Fruit fly (Drosophila melanogaster) whole organism, embryonic: ENCODE data around the gene nAChRbeta1.
A peak's percentile ranks its signal among the peaks of the same experiment; 100 is the strongest.

Source experiments
- CG10431 ChIP-seq: fragments of 200-800 bp; sonication (Bioruptor generic); optimal IDR thresholded peaks from 3 replicates; lab custom pipeline; 2018; ENCODE audit warnings: missing biosample characterization, mild to moderate bottlenecking, missing genetic modification characterization
- CG11504 ChIP-seq: fragments of 200-800 bp; sonication (Bioruptor generic); optimal IDR thresholded peaks from 3 replicates; lab custom pipeline; 2019; ENCODE audit warnings: missing biosample characterization, mild to moderate bottlenecking, missing genetic modification characterization, moderate library complexity
- CG11696 ChIP-seq: fragments of 200-800 bp; sonication (Bioruptor generic); IDR thresholded peaks from 2 replicates; pipeline ENCODE4 v1.3.6; 2022; ENCODE audit warnings: missing biosample characterization, missing genetic modification characterization
- CG13775 ChIP-seq: fragments of 200-800 bp; sonication (Bioruptor generic); optimal IDR thresholded peaks from 3 replicates; lab custom pipeline; 2017; ENCODE audit warnings: missing biosample characterization, mild to moderate bottlenecking, missing genetic modification characterization
- CG15696 ChIP-seq: fragments of 200-800 bp; sonication (Bioruptor generic); optimal IDR thresholded peaks from 2 replicates; lab custom pipeline; 2019; ENCODE audit warnings: missing biosample characterization, mild to moderate bottlenecking, missing genetic modification characterization, moderate library complexity
- CG16779 ChIP-seq: fragments of 200-800 bp; sonication (Bioruptor generic); IDR thresholded peaks from 2 replicates; pipeline ENCODE4 v1.3.6; 2022; ENCODE audit warnings: missing biosample characterization, missing genetic modification characterization
- CG17186 ChIP-seq: fragments of 200-800 bp; sonication (Bioruptor generic); optimal IDR thresholded peaks from 3 replicates; lab custom pipeline; 2017; ENCODE audit warnings: missing biosample characterization, missing genetic modification reagents, missing genetic modification characterization
- CG18764 ChIP-seq: fragments of 200-800 bp; sonication (Bioruptor generic); optimal IDR thresholded peaks from 3 replicates; lab custom pipeline; 2016; ENCODE audit warnings: missing biosample characterization, missing genetic modification characterization
- CG2712 ChIP-seq: fragments of 200-800 bp; optimal IDR thresholded peaks from 3 replicates; lab custom pipeline; 2019; ENCODE audit warnings: missing biosample characterization, mild to moderate bottlenecking, missing genetic modification characterization, moderate library complexity
- CG33213 ChIP-seq: fragments of 200-800 bp; sonication (Bioruptor generic); optimal IDR thresholded peaks from 3 replicates; lab custom pipeline; 2016; ENCODE audit warnings: missing biosample characterization, missing genetic modification characterization
- CG33557 ChIP-seq: fragments of 200-800 bp; sonication (Bioruptor generic); optimal IDR thresholded peaks from 2 replicates; lab custom pipeline; 2019; ENCODE audit warnings: missing biosample characterization, mild to moderate bottlenecking, missing genetic modification characterization, moderate library complexity
- CG3847 ChIP-seq: fragments of 200-800 bp; sonication (Bioruptor generic); IDR thresholded peaks from 2 replicates; pipeline ENCODE4 v1.3.6; 2022; ENCODE audit warnings: missing biosample characterization, missing genetic modification characterization
- CG4328 ChIP-seq: fragments of 200-800 bp; sonication (Bioruptor generic); optimal IDR thresholded peaks from 3 replicates; lab custom pipeline; 2017; ENCODE audit warnings: missing biosample characterization, missing genetic modification reagents, missing genetic modification characterization
- CG5953 ChIP-seq: fragments of 200-800 bp; sonication (Bioruptor generic); IDR thresholded peaks from 2 replicates; pipeline ENCODE4 v1.3.6; 2022; ENCODE audit warnings: missing biosample characterization, missing genetic modification characterization
- CkIIα-i1 ChIP-seq: fragments of 200-800 bp; sonication (Bioruptor generic); IDR thresholded peaks from 2 replicates; pipeline ENCODE4 v1.3.6; 2022; ENCODE audit warnings: missing biosample characterization, missing genetic modification characterization
- Deaf1 ChIP-seq: fragments of 200-800 bp; optimal IDR thresholded peaks from 3 replicates; lab custom pipeline; 2019; ENCODE audit warnings: missing biosample characterization, mild to moderate bottlenecking, missing genetic modification characterization, moderate library complexity
- Fer1 ChIP-seq: fragments of 200-800 bp; sonication (Bioruptor generic); optimal IDR thresholded peaks from 2 replicates; lab custom pipeline; 2017; ENCODE audit warnings: missing biosample characterization, mild to moderate bottlenecking, missing genetic modification characterization
- H2.0 ChIP-seq: fragments of 200-800 bp; sonication (Bioruptor generic); IDR thresholded peaks from 2 replicates; pipeline ENCODE4 v1.3.6; 2022; ENCODE audit warnings: missing biosample characterization, missing genetic modification characterization
- MESR4 ChIP-seq: fragments of 200-800 bp; sonication (Bioruptor generic); optimal IDR thresholded peaks from 2 replicates; lab custom pipeline; 2018; ENCODE audit warnings: missing biosample characterization, mild to moderate bottlenecking, missing genetic modification characterization, moderate library complexity
- NC2α ChIP-seq: fragments of 200-800 bp; sonication (Bioruptor generic); optimal IDR thresholded peaks from 2 replicates; lab custom pipeline; 2016; ENCODE audit warnings: missing biosample characterization, missing genetic modification characterization
- Nf-YC ChIP-seq: fragments of 200-800 bp; optimal IDR thresholded peaks from 3 replicates; lab custom pipeline; 2019; ENCODE audit warnings: missing biosample characterization, mild to moderate bottlenecking, missing genetic modification characterization, moderate library complexity
- Oaz ChIP-seq: fragments of 200-800 bp; sonication (Bioruptor generic); IDR thresholded peaks from 2 replicates; pipeline ENCODE4 v1.3.6; 2022; ENCODE audit warnings: missing biosample characterization, missing genetic modification characterization
- TFAM ChIP-seq: fragments of 200-800 bp; sonication (Bioruptor generic); optimal IDR thresholded peaks from 2 replicates; lab custom pipeline; 2017; ENCODE audit warnings: missing biosample characterization, missing genetic modification characterization, inconsistent platforms
- Taf1 ChIP-seq: fragments of 200-800 bp; sonication (Bioruptor generic); IDR thresholded peaks from 2 replicates; pipeline ENCODE4 v1.3.6; 2022; ENCODE audit warnings: missing biosample characterization, missing genetic modification characterization
- Tbp ChIP-seq: fragments of >200 bp; optimal IDR thresholded peaks from 2 replicates; lab custom pipeline; 2018; ENCODE audit warnings: missing biosample characterization, missing genetic modification characterization
- Trl ChIP-seq, 3 experiments: fragments of >200 bp in 2 of 3; fragments of 200-800 bp in 1 of 3; sonication (Bioruptor generic) in 1 of 3; optimal IDR thresholded peaks; 2 replicates in 1 of 3; 3 replicates in 2 of 3; lab custom pipeline; 2016 to 2017; ENCODE audit warnings: missing biosample characterization in 1 of 3, missing genetic modification characterization in 1 of 3
- aop ChIP-seq: fragments of 200-800 bp; sonication (Bioruptor generic); IDR thresholded peaks from 2 replicates; pipeline ENCODE4 v1.3.6; 2022; ENCODE audit warnings: missing biosample characterization, missing genetic modification characterization
- bbx ChIP-seq: fragments of 200-800 bp; sonication (Bioruptor generic); IDR thresholded peaks from 2 replicates; pipeline ENCODE4 v1.3.6; 2022; ENCODE audit warnings: missing biosample characterization, missing genetic modification characterization; ENCODE audit not compliant: partially characterized antibody
- bigmax ChIP-seq: fragments of 200-800 bp; sonication (Bioruptor generic); optimal IDR thresholded peaks from 2 replicates; lab custom pipeline; 2018; ENCODE audit warnings: missing biosample characterization, mild to moderate bottlenecking, missing genetic modification characterization
- chif ChIP-seq, 2 experiments: fragments of 200-800 bp; sonication (Bioruptor generic); optimal IDR thresholded peaks; 3 replicates each; lab custom pipeline; 2016; ENCODE audit warnings: missing biosample characterization in 2 of 2, missing genetic modification characterization in 2 of 2
- crp ChIP-seq, 2 experiments: fragments of 200-800 bp; sonication (Bioruptor generic); optimal IDR thresholded peaks; 2 replicates in 1 of 2; 3 replicates in 1 of 2; lab custom pipeline; 2017; ENCODE audit warnings: missing biosample characterization in 2 of 2, missing genetic modification characterization in 2 of 2, mild to moderate bottlenecking in 1 of 2, moderate library complexity in 1 of 2
- fd102C ChIP-seq: fragments of 200-800 bp; sonication (Bioruptor generic); optimal IDR thresholded peaks from 2 replicates; lab custom pipeline; 2018; ENCODE audit warnings: missing biosample characterization, mild to moderate bottlenecking, missing genetic modification characterization, moderate library complexity
- her ChIP-seq: fragments of 200-800 bp; sonication (Bioruptor generic); optimal IDR thresholded peaks from 2 replicates; lab custom pipeline; 2016; ENCODE audit warnings: missing biosample characterization, missing genetic modification characterization
- inv ChIP-seq: fragments of 200-800 bp; sonication (Bioruptor generic); IDR thresholded peaks from 2 replicates; pipeline ENCODE4 v1.3.6; 2022; ENCODE audit warnings: missing biosample characterization, missing genetic modification characterization; ENCODE audit not compliant: partially characterized antibody
- lab ChIP-seq: fragments of 200-800 bp; sonication (Bioruptor generic); optimal IDR thresholded peaks from 3 replicates; lab custom pipeline; 2017; ENCODE audit warnings: missing biosample characterization, missing genetic modification characterization, mild to moderate bottlenecking, moderate library complexity, missing genetic modification reagents
- lbe ChIP-seq: fragments of 200-800 bp; sonication (Bioruptor generic); optimal IDR thresholded peaks from 2 replicates; lab custom pipeline; 2016; ENCODE audit warnings: missing biosample characterization, mild to moderate bottlenecking, missing genetic modification characterization
- lilli ChIP-seq: fragments of 200-800 bp; sonication (Bioruptor generic); optimal IDR thresholded peaks from 3 replicates; lab custom pipeline; 2016; ENCODE audit warnings: missing biosample characterization, missing genetic modification characterization
- nerfin-1 ChIP-seq: fragments of 200-800 bp; sonication (Bioruptor generic); optimal IDR thresholded peaks from 3 replicates; lab custom pipeline; 2019; ENCODE audit warnings: missing biosample characterization, mild to moderate bottlenecking, missing genetic modification characterization, moderate library complexity
- nmo ChIP-seq: fragments of 200-800 bp; sonication (Bioruptor generic); optimal IDR thresholded peaks from 2 replicates; lab custom pipeline; 2018; ENCODE audit warnings: missing biosample characterization, mild to moderate bottlenecking, missing genetic modification characterization, moderate library complexity
- odd ChIP-seq: fragments of 200-800 bp; sonication (Bioruptor generic); optimal IDR thresholded peaks from 2 replicates; lab custom pipeline; 2017; ENCODE audit warnings: missing biosample characterization, mild to moderate bottlenecking, missing genetic modification characterization
- onecut ChIP-seq: fragments of 200-800 bp; sonication (Bioruptor generic); IDR thresholded peaks from 2 replicates; pipeline ENCODE4 v1.3.6; 2022; ENCODE audit warnings: missing biosample characterization, missing genetic modification characterization
- otp ChIP-seq: fragments of 200-800 bp; sonication (Bioruptor generic); IDR thresholded peaks from 3 replicates; pipeline ENCODE4, ENCODE4 v1.3.6; 2022; ENCODE audit warnings: missing biosample characterization, missing genetic modification characterization
- pho ChIP-seq: fragments of 200-800 bp; sonication (Bioruptor generic); optimal IDR thresholded peaks from 2 replicates; lab custom pipeline; 2016; ENCODE audit warnings: missing biosample characterization, missing genetic modification characterization
- pnt ChIP-seq: fragments of 200-800 bp; sonication (Bioruptor generic); optimal IDR thresholded peaks from 3 replicates; lab custom pipeline; 2016; ENCODE audit warnings: missing biosample characterization, missing genetic modification characterization
- pum ChIP-seq: fragments of 200-800 bp; sonication (Bioruptor generic); optimal IDR thresholded peaks from 2 replicates; lab custom pipeline; 2016; ENCODE audit warnings: missing biosample characterization, missing genetic modification characterization
- salm ChIP-seq: fragments of 200-800 bp; sonication (Bioruptor generic); optimal IDR thresholded peaks from 2 replicates; lab custom pipeline; 2018; ENCODE audit warnings: missing biosample characterization, mild to moderate bottlenecking, missing genetic modification characterization
- scrt ChIP-seq: fragments of 200-800 bp; sonication (Bioruptor generic); optimal IDR thresholded peaks from 2 replicates; lab custom pipeline; 2018; ENCODE audit warnings: missing biosample characterization, mild to moderate bottlenecking, missing genetic modification characterization, moderate library complexity
- sens-2 ChIP-seq: fragments of 200-800 bp; sonication (Bioruptor generic); IDR thresholded peaks from 2 replicates; pipeline ENCODE4 v1.3.6; 2022; ENCODE audit warnings: missing biosample characterization, missing genetic modification characterization
- sima ChIP-seq: fragments of 200-800 bp; sonication (Bioruptor generic); optimal IDR thresholded peaks from 2 replicates; lab custom pipeline; 2016; ENCODE audit warnings: missing biosample characterization, missing genetic modification characterization
- stc ChIP-seq: fragments of 200-800 bp; sonication (Bioruptor generic); IDR thresholded peaks from 2 replicates; pipeline ENCODE4 v1.3.6; 2022; ENCODE audit warnings: missing biosample characterization, missing genetic modification characterization
- toy ChIP-seq: fragments of 200-800 bp; sonication (Bioruptor generic); IDR thresholded peaks from 2 replicates; pipeline ENCODE4 v1.3.6; 2022; ENCODE audit warnings: missing biosample characterization, missing genetic modification characterization

The nAChRbeta1 gene

DNA sequence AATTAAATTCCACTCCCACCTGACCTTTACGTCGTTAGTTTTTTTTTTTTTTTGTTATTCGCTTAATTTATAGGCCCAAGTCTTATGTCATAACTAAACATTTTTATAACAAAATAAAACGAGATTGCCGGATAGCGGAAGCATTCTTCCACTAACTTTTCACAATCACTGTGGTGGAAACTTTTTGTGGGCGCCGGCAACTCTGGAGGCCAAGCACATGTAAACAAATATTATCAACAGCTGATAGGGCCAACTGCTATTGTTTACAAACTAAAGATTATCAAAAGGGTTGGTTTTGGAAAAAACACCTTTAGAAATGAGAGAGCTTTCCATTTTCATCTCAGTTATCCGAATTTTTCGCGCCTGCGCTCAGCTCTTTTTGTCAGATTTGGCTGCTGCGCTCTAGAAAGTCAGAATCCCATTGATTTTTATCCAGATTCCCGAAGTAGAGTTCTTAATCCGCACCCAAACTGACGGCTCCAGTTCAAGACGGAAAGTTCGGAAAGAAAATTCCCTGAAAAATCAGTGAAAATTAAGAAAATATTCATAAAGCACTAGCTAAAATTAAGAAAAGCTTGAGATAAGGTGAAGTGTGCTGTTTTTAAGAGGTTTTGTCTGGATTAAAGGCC lies at the start of gene nAChRbeta1 (continued):
- TF ChIP-seq her (no peak), CG3847 (no peak), Trl (optimal IDR thresholded peaks at IDR 0.05; lab: Kevin White, UChicago) (peak in 1 of 2 experiments; percentile 17), Trl (GFP tag; optimal IDR thresholded peaks at IDR 0.05; lab: Kevin White, UChicago) (no peak), CG11504 (tag; lab: Kevin White, UChicago) (no peak), H2.0 (GFP tag; lab: Robert Waterston, UW) (no peak), Oaz (GFP tag; lab: Robert Waterston, UW) (no peak), onecut (GFP tag; lab: Robert Waterston, UW) (peak; percentile 78), otp (GFP tag; lab: Robert Waterston, UW) (no peak), MESR4 (GFP tag; lab: Kevin White, UChicago) (no peak), fd102C (GFP tag; lab: Kevin White, UChicago) (no peak), CG13775 (GFP tag; lab: Kevin White, UChicago) (no peak), lab (GFP tag; lab: Kevin White, UChicago) (peak; percentile 4), Deaf1 (tag; lab: Kevin White, UChicago) (peak; percentile 61), CkIIα-i1 (GFP tag; lab: Robert Waterston, UW) (no peak), chif (GFP tag; optimal IDR thresholded peaks at IDR 0.05; lab: Kevin White, UChicago) (no peak), TFAM (GFP tag; lab: Kevin White, UChicago) (no peak), Nf-YC (tag; lab: Kevin White, UChicago) (no peak), CG2712 (tag; lab: Kevin White, UChicago) (no peak), CG17186 (no peak), sima (GFP tag; lab: Kevin White, UChicago) (no peak), toy (GFP tag; lab: Robert Waterston, UW) (no peak), inv (no peak), CG33213 (GFP tag; lab: Kevin White, UChicago) (no peak), CG11696 (no peak), pnt (GFP tag; lab: Kevin White, UChicago) (no peak), lbe (GFP tag; lab: Kevin White, UChicago) (no peak), odd (GFP tag; lab: Kevin White, UChicago) (no peak), stc (no peak), aop (no peak), CG4328 (GFP tag; lab: Kevin White, UChicago) (no peak), CG16779 (GFP tag; lab: Robert Waterston, UW) (no peak), nmo (GFP tag; lab: Kevin White, UChicago) (no peak), bbx (GFP tag; lab: Robert Waterston, UW) (no peak), sens-2 (GFP tag; lab: Robert Waterston, UW) (no peak), crp (GFP tag; optimal IDR thresholded peaks at IDR 0.05; lab: Kevin White, UChicago) (peak in 1 of 2 experiments; percentile 45), pum (GFP tag; lab: Kevin White, UChicago) (no peak), NC2α (GFP tag; lab: Kevin White, UChicago) (no peak), Fer1 (GFP tag; lab: Kevin White, UChicago) (peak; percentile 24), lilli (GFP tag; lab: Kevin White, UChicago) (no peak), salm (no peak), CG33557 (GFP tag; lab: Kevin White, UChicago) (no peak), Taf1 (GFP tag; lab: Robert Waterston, UW) (no peak), bigmax (GFP tag; lab: Kevin White, UChicago) (no peak), scrt (GFP tag; lab: Kevin White, UChicago) (peak; percentile 83), CG15696 (no peak), Tbp (GFP tag; lab: Kevin White, UChicago) (no peak), CG10431 (no peak), nerfin-1 (peak; percentile 55), CG5953 (GFP tag; lab: Robert Waterston, UW) (no peak), CG18764 (no peak), pho (GFP tag; lab: Kevin White, UChicago) (no peak)
